Worm (Caenorhabditis elegans): Measurements from ENCODE around the gene F58F9.9.

DNA sequence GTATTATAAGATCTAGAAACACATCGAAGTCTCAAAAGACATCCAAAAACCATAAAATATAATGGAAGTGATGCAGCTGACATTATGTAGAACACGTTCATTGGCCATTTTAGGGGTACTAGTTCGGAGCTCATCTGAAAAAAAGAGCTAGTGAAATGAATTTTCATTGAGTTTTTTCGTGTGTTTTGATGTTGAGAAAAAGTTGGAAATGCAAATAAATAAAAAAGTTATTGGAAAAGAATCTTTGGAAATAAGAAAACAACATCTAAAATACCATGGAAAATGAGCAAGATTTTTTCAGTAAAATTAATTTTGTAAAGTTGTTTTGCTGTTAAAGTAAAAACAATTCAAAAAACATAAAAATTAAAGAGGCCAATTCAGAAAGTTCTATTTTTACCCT is 50.6 kb downstream of the F58F9.9 start, which contains the start of gene srv-24:
- no peak for TF ChIP-seq cog-1 (tag; optimal IDR thresholded peaks at IDR 0.05)
- no peak for TF ChIP-seq flt-1 (GFP tag; IDR thresholded peaks at IDR 0.05)
- TF ChIP-seq klf-2 (GFP tag; conservative IDR thresholded peaks at IDR 0.05) = no peak
- TF ChIP-seq tab-1 (GFP tag; IDR thresholded peaks at IDR 0.05) = no peak
- no peak for TF ChIP-seq ref-1 (GFP tag; conservative IDR thresholded peaks at IDR 0.05)

Measured in whole organism, midembryonic.